Fruit fly (Drosophila melanogaster) whole organism, embryonic: ENCODE data around the gene CG18545.

Experiments
- Asciz ChIP-seq: fragments of 200-800 bp; sonication (Bioruptor generic); optimal IDR thresholded peaks from 2 replicates; lab custom pipeline; 2017; ENCODE audit warnings: missing biosample characterization, mild to moderate bottlenecking, missing genetic modification characterization, missing genetic modification reagents
- CG9932 ChIP-seq: fragments of 200-800 bp; sonication (Bioruptor generic); IDR thresholded peaks from 2 replicates; pipeline ENCODE4 v1.3.6; 2022; ENCODE audit warnings: missing biosample characterization, missing genetic modification characterization
- CTCF ChIP-seq: fragments of 200-800 bp; sonication (Bioruptor generic); optimal IDR thresholded peaks from 2 replicates; lab custom pipeline; 2017; ENCODE audit warnings: missing biosample characterization, mild to moderate bottlenecking, missing genetic modification characterization, moderate library complexity
- Hr78 ChIP-seq, 2 experiments: fragments of 200-800 bp in 1 of 2; fragments of >200 bp in 1 of 2; sonication (Bioruptor generic) in 1 of 2; optimal IDR thresholded peaks; 2 replicates each; lab custom pipeline; 2017 to 2019; ENCODE audit warnings: missing biosample characterization in 2 of 2, missing genetic modification characterization in 2 of 2, mild to moderate bottlenecking in 1 of 2, moderate library complexity in 1 of 2
- Mes4 ChIP-seq: fragments of 200-800 bp; sonication (Bioruptor generic); optimal IDR thresholded peaks from 2 replicates; lab custom pipeline; 2016; ENCODE audit warnings: missing biosample characterization, missing genetic modification characterization
- da ChIP-seq: fragments of 200-800 bp; sonication (Bioruptor generic); optimal IDR thresholded peaks from 2 replicates; lab custom pipeline; 2016; ENCODE audit warnings: missing biosample characterization, missing genetic modification characterization

- no peak for TF ChIP-seq CG9932 (GFP tag; lab: Robert Waterston, UW)
- no peak for TF ChIP-seq da
- peak; percentile 43 for TF ChIP-seq Asciz (GFP tag; lab: Kevin White, UChicago)
- no peak for TF ChIP-seq Hr78 (GFP tag; optimal IDR thresholded peaks at IDR 0.05; lab: Kevin White, UChicago)
- no peak for TF ChIP-seq CTCF
- TF ChIP-seq Mes4 (GFP tag; lab: Kevin White, UChicago): no peak
These were observed 50.2 kb downstream of the CG18545 start for dm6 chr3R:10390914-10391377.
